Worm (Caenorhabditis elegans) whole organism, L4 larva: ENCODE data around the gene fbxb-2.

Experiments
- D1046.2 ChIP-seq: fragments of 200-800 bp; sonication (Bioruptor generic); IDR thresholded peaks from 2 replicates; pipeline ENCODE4 v1.3.6; 2022; ENCODE audit warnings: missing genetic modification characterization, missing compliant biosample characterization
- F44E2.7 ChIP-seq: fragments of 200-800 bp; sonication (Bioruptor generic); IDR thresholded peaks from 2 replicates; pipeline ENCODE4 v2.1.2; 2022; ENCODE audit warnings: missing genetic modification characterization, missing compliant biosample characterization
- Y48G9A.11 ChIP-seq: fragments of 200-800 bp; sonication (Bioruptor generic); IDR thresholded peaks from 2 replicates; pipeline ENCODE4 v1.3.6; 2022; ENCODE audit warnings: missing genetic modification reagents, missing genetic modification characterization, missing compliant biosample characterization
- ZK546.5 ChIP-seq, 2 experiments: sonication (generic microtip); optimal IDR thresholded peaks; 2 replicates each; lab custom pipeline; 2017; ENCODE audit warnings: missing biosample characterization in 2 of 2, missing genetic modification characterization in 2 of 2
- aha-1 ChIP-seq: fragments of 150-350 bp; peaks from one replicate; lab custom pipeline; 2014; ENCODE audit warnings: missing biosample characterization, missing genetic modification characterization
- aly-2 ChIP-seq: sonication (generic microtip); optimal IDR thresholded peaks from 2 replicates; lab custom pipeline; 2018; ENCODE audit warnings: missing biosample characterization, missing genetic modification characterization
- ama-1 ChIP-seq: fragments of 150-350 bp; optimal IDR thresholded peaks from 2 replicates; lab custom pipeline; 2014; ENCODE audit warnings: inconsistent platforms, mixed read lengths
- ceh-20 ChIP-seq: fragments of 200-800 bp; sonication (Bioruptor generic); IDR thresholded peaks from 2 replicates; pipeline ENCODE4 v1.3.6; 2022; ENCODE audit warnings: missing genetic modification reagents, missing genetic modification characterization, missing compliant biosample characterization
- ceh-82 ChIP-seq: sonication (generic microtip); optimal IDR thresholded peaks from 2 replicates; lab custom pipeline; 2017; ENCODE audit warnings: missing biosample characterization, missing genetic modification characterization
- cey-2 ChIP-seq: sonication (generic microtip); optimal IDR thresholded peaks from 3 replicates; lab custom pipeline; 2017; ENCODE audit warnings: missing genetic modification characterization, mild to moderate bottlenecking, missing compliant biosample characterization, antibody characterized with exemption, borderline replicate concordance; ENCODE audit not compliant: insufficient read depth
- daf-16 ChIP-seq, 3 experiments: sonication (generic microtip); optimal IDR thresholded peaks; 2 replicates each; lab custom pipeline; 2016 to 2017; ENCODE audit warnings: missing genetic modification characterization in 3 of 3, missing genetic modification reagents in 3 of 3, mild to moderate bottlenecking in 2 of 3, missing compliant biosample characterization in 2 of 3, missing biosample characterization in 1 of 3, moderate library complexity in 1 of 3
- dmd-6 ChIP-seq: fragments of 200-800 bp; sonication (Bioruptor generic); IDR thresholded peaks from 2 replicates; pipeline ENCODE4 v1.3.6; 2022; ENCODE audit warnings: missing genetic modification reagents, missing genetic modification characterization, missing compliant biosample characterization
- dmd-8 ChIP-seq: fragments of 200-800 bp; sonication (Bioruptor generic); IDR thresholded peaks from 2 replicates; pipeline ENCODE4 v1.3.6; 2022; ENCODE audit warnings: missing genetic modification characterization, missing compliant biosample characterization
- gei-8 ChIP-seq: fragments of 200-800 bp; sonication (Bioruptor generic); optimal IDR thresholded peaks from 2 replicates; lab custom pipeline; 2018; ENCODE audit warnings: mild to moderate bottlenecking, missing genetic modification characterization, missing compliant biosample characterization
- lsy-2 ChIP-seq, 2 experiments: fragments of 150-350 bp in 1 of 2; sonication (generic microtip) in 1 of 2; optimal IDR thresholded peaks; 2 replicates each; lab custom pipeline; 2014 to 2017; ENCODE audit warnings: missing biosample characterization in 2 of 2, missing genetic modification characterization in 2 of 2
- madf-5 ChIP-seq, 2 experiments: fragments of 200-800 bp; sonication (Bioruptor generic); IDR thresholded peaks; 2 replicates each; pipeline ENCODE4 v1.3.6; 2022; ENCODE audit warnings: missing compliant biosample characterization in 2 of 2, missing genetic modification characterization in 2 of 2
- mdl-1 ChIP-seq, 2 experiments: fragments of 150-350 bp in 1 of 2; sonication (generic microtip) in 1 of 2; optimal IDR thresholded peaks; 2 replicates each; lab custom pipeline; 2014 to 2017; ENCODE audit warnings: missing biosample characterization in 2 of 2, missing genetic modification characterization in 2 of 2
- mxl-3 ChIP-seq: fragments of 200-800 bp; sonication (Bioruptor generic); optimal IDR thresholded peaks from 2 replicates; lab custom pipeline; 2018; ENCODE audit warnings: mild to moderate bottlenecking, missing genetic modification characterization, missing compliant biosample characterization
- nhr-237 ChIP-seq: sonication (generic microtip); optimal IDR thresholded peaks from 2 replicates; lab custom pipeline; 2017; ENCODE audit warnings: missing biosample characterization, missing genetic modification characterization
- nhr-28 ChIP-seq: fragments of 150-350 bp; optimal IDR thresholded peaks from 2 replicates; lab custom pipeline; 2014; ENCODE audit warnings: missing biosample characterization, missing genetic modification characterization
- nhr-41 ChIP-seq: fragments of 200-800 bp; sonication (Bioruptor generic); IDR thresholded peaks from 2 replicates; pipeline ENCODE4 v1.3.6; 2022; ENCODE audit warnings: missing genetic modification reagents, missing genetic modification characterization, missing compliant biosample characterization
- nhr-42 ChIP-seq: fragments of 200-800 bp; sonication (Bioruptor generic); IDR thresholded peaks from 2 replicates; pipeline ENCODE4 v1.3.6; 2022; ENCODE audit warnings: missing genetic modification characterization, missing compliant biosample characterization
- nhr-48 ChIP-seq: sonication (generic microtip); optimal IDR thresholded peaks from 2 replicates; lab custom pipeline; 2016; ENCODE audit warnings: mild to moderate bottlenecking, missing genetic modification characterization, missing compliant biosample characterization
- nhr-76 ChIP-seq: fragments of 150-350 bp; optimal IDR thresholded peaks from 2 replicates; lab custom pipeline; 2014; ENCODE audit warnings: missing biosample characterization, missing genetic modification characterization
- php-3 ChIP-seq: fragments of 200-800 bp; sonication (Bioruptor generic); IDR thresholded peaks from 2 replicates; pipeline ENCODE4 v1.3.6; 2022; ENCODE audit warnings: missing genetic modification reagents, missing genetic modification characterization, missing compliant biosample characterization
- pqm-1 ChIP-seq: sonication (generic microtip); optimal IDR thresholded peaks from 2 replicates; lab custom pipeline; 2017; ENCODE audit warnings: missing biosample characterization, missing genetic modification characterization
- rbr-2 ChIP-seq: sonication (generic microtip); optimal IDR thresholded peaks from 2 replicates; lab custom pipeline; 2016; ENCODE audit warnings: missing genotype, missing genetic modification characterization, missing compliant biosample characterization
- saeg-2 ChIP-seq: fragments of 200-800 bp; sonication (Bioruptor generic); IDR thresholded peaks from 2 replicates; pipeline ENCODE4 v1.3.6; 2022; ENCODE audit warnings: missing genetic modification reagents, missing genetic modification characterization, missing compliant biosample characterization
- set-16 ChIP-seq: fragments of 200-800 bp; sonication (Bioruptor generic); IDR thresholded peaks from 2 replicates; pipeline ENCODE4 v1.3.6; 2022; ENCODE audit warnings: missing genetic modification reagents, missing genetic modification characterization, missing compliant biosample characterization
- skn-1 ChIP-seq: fragments of 150-350 bp; optimal IDR thresholded peaks from 2 replicates; lab custom pipeline; 2014; ENCODE audit warnings: missing biosample characterization, missing genetic modification characterization
- spr-1 ChIP-seq: sonication (generic microtip); optimal IDR thresholded peaks from 2 replicates; lab custom pipeline; 2016; ENCODE audit warnings: mild to moderate bottlenecking, missing genetic modification characterization, missing compliant biosample characterization
- unc-39 ChIP-seq: sonication (generic microtip); optimal IDR thresholded peaks from 2 replicates; lab custom pipeline; 2017; ENCODE audit warnings: missing biosample characterization, missing genetic modification characterization
- zag-1 ChIP-seq: fragments of 150-350 bp; optimal IDR thresholded peaks from 2 replicates; lab custom pipeline; 2014; ENCODE audit warnings: missing biosample characterization, missing genetic modification characterization
- zfp-2 ChIP-seq: sonication (generic microtip); optimal IDR thresholded peaks from 2 replicates; lab custom pipeline; 2016; ENCODE audit warnings: mild to moderate bottlenecking, missing genetic modification characterization, missing compliant biosample characterization

fbxb-2 gene

DNA sequence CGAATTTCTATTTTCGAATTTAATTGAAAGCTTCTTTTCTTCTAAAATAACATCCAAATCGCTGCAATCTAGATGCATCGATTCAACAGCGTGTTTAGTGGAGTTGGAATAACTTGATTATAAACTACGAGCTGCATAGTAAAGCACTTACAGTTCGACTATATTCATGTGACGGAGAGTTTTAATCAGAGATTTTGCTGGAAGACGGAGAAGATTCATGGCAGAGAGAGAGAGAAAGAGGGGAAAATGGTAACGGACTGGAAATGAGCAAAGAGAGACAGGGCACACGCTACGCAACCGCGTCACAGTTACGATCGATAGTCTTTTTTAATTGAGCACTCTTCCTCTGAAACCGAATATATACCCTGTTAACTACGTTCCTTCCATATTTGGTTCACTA lies 3.6 kb downstream of the fbxb-2 start, which contains the start of gene fbxb-116:
fbxb-116 (plus strand) TSS at position 301 of the 400 bp plus-strand sequence.
- TF ChIP-seq dmd-8 (GFP tag; lab: Robert Waterston, UW) (no peak), Y48G9A.11 (no peak), saeg-2 (GFP tag; lab: Robert Waterston, UW) (no peak), skn-1 (tag; lab: Kevin White, UChicago) (no peak), ceh-20 (GFP tag; lab: Robert Waterston, UW) (no peak), aly-2 (tag; lab: Kevin White, UChicago) (no peak), nhr-48 (no peak), pqm-1 (tag; lab: Kevin White, UChicago) (no peak), unc-39 (tag; lab: Kevin White, UChicago) (no peak), gei-8 (GFP tag; lab: Kevin White, UChicago) (no peak), cey-2 (tag; lab: Kevin White, UChicago) (no peak), lsy-2 (tag; optimal IDR thresholded peaks at IDR 0.05; lab: Kevin White, UChicago) (no peak), mxl-3 (GFP tag; lab: Kevin White, UChicago) (no peak), spr-1 (tag; lab: Kevin White, UChicago) (no peak), nhr-76 (tag; lab: Kevin White, UChicago) (no peak), F44E2.7 (GFP tag; lab: Robert Waterston, UW) (no peak), madf-5 (GFP tag; IDR thresholded peaks at IDR 0.05; lab: Robert Waterston, UW) (no peak), zfp-2 (tag; lab: Kevin White, UChicago) (no peak), nhr-237 (tag; lab: Kevin White, UChicago) (no peak), zag-1 (tag; lab: Kevin White, UChicago) (no peak)

DNA sequence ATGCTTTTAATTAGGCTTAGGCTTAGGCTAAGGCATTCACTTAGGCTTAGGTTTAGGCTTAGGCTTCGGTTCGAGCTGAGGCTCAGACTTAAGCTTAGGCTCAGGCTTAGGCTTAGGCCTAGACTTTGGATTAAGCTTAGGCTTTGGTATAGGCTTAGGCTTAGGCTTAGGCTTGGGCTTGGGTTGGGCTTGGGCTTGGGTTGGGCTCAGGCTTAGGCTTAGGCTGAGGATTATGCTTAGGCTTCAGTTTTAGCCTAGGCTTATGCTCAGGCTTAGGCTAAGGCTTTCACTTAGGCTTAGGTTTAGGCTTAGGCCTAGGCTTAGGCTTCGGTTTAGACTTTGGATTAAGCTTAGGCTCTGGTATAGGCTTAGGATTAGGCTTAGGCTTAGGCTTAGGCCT lies 5.9 kb downstream of the fbxb-2 start:
- no peak for TF ChIP-seq D1046.2
- peak; percentile 2 for TF ChIP-seq aha-1

DNA sequence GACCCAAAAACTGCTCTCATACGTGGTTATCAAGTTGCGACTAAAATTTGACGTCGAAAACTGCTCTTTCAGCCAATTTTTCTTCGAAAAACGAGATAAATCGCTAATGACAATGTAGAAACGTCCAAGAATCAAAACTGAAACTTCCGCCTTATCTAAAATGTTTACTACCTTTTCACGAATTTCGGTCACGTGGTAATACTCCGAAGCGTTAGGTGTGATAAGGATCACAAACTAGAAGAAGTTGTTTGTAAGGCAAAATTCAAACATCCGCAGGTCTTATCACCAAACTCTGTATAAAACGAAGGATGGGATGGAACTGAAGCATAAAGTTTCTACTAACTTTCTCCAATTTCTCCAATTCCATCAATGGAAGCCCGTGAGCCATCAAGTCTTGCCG lies 6.7 kb downstream of the fbxb-2 start, which contains the start of gene sqst-3:
sqst-3 (plus strand) TSS at position 370 of the 400 bp plus-strand sequence.
- TF ChIP-seq ZK546.5 (tag; optimal IDR thresholded peaks at IDR 0.05; lab: Kevin White, UChicago) = no peak
- TF ChIP-seq daf-16 (GFP tag; optimal IDR thresholded peaks at IDR 0.05; lab: Kevin White, UChicago) = no peak
- TF ChIP-seq daf-16 (tag; optimal IDR thresholded peaks at IDR 0.05; lab: Kevin White, UChicago) = peak; percentile 82
- TF ChIP-seq nhr-28 = peak; percentile 27
- no peak for TF ChIP-seq nhr-41 (GFP tag; lab: Robert Waterston, UW)
- TF ChIP-seq, all 104 proteins: peak for 2

DNA sequence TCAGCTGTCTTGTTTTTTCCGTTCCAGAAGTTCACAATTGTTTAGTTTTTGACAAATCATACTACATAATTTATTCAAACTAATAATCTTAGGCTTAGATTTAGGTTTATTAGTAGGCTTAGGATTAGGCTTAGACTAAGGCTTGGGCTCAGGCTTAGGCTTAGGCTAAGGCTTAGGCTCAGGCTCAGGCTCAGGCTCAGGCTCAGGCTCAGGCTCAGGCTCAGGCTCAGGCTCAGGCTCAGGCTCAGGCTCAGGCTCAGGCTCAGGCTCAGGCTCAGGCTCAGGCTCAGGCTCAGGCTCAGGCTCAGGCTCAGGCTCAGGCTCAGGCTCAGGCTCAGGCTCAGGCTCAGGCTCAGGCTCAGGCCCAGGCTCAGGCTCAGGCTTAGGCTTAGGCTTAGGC lies 8.1 kb downstream of the fbxb-2 start:
- TF ChIP-seq set-16 = peak; percentile 80

DNA sequence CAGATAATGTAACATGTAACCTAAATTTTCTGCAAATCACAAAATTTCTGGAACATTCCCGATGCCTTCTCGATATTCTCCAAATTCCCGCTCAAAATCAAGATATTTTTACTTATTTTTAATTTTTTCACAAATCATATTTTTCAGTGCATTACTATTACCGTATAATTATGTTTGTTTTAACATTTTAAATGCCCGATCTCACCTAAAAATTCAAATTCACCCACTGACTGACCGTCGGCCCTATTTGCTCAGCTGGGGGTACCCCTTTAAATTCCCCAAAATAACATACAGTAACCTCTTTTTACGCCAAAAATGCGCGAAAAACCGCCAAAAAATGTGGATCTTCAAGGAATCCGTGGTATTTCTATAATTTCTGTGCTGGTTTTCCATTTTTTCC lies 19.4 kb downstream of the fbxb-2 start, which contains the start of gene oac-49:
oac-49 (plus strand) TSS at position 301 of the 400 bp plus-strand sequence.
- no peak for TF ChIP-seq rbr-2 (tag; lab: Kevin White, UChicago)
- no peak for TF ChIP-seq ama-1 (lab: Kevin White, UChicago)

DNA sequence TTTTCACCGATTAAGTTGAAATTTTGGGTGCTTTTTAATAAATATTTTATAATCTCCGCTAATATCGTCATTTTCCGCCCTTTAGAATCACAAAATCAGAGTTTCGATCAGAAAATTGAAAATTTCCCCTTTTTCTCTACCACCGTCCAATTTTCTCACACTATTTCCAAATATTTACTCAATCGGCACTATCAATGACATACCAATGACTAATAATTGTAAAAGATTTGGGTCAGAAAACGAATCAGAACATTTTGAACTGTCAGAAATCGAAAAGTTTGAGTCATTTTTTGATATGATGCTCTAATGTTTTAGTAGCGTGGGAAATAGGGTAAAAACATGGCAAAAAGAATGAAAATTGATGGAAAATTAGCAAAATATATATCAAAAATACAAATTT lies 20.0 kb downstream of the fbxb-2 start, which contains the start of gene srr-2:
srr-2 (minus strand) TSS at position 73 of the 400 bp plus-strand sequence.
- TF ChIP-seq ceh-82 = no peak
- no peak for TF ChIP-seq mdl-1 (tag; optimal IDR thresholded peaks at IDR 0.05; lab: Kevin White, UChicago)
- no peak for TF ChIP-seq nhr-42 (GFP tag; lab: Robert Waterston, UW)
- peak; percentile 44; the same call in 1 of the 2 replicates for TF ChIP-seq dmd-6 (GFP tag; lab: Robert Waterston, UW)
- peak; percentile 33 for TF ChIP-seq pqm-1 (tag; lab: Kevin White, UChicago)
- no peak for TF ChIP-seq php-3
